Fruit fly (Drosophila melanogaster) whole organism, embryonic: ENCODE results near the gene CG12182.

Source experiments
- ATbp ChIP-seq: fragments of 200-800 bp; sonication (Bioruptor generic); optimal IDR thresholded peaks from 2 replicates; lab custom pipeline; 2017; ENCODE audit warnings: missing biosample characterization, mild to moderate bottlenecking, missing genetic modification characterization, missing genetic modification reagents
- Adf1 ChIP-seq: fragments of 200-800 bp; sonication (Bioruptor generic); IDR thresholded peaks from 2 replicates; pipeline ENCODE4 v1.3.6; 2022; ENCODE audit warnings: missing biosample characterization, missing genetic modification characterization
- Awh ChIP-seq: fragments of 200-800 bp; sonication (Bioruptor generic); IDR thresholded peaks from 2 replicates; pipeline ENCODE4, ENCODE4 v1.3.6; 2022; ENCODE audit warnings: missing biosample characterization, missing genetic modification characterization
- Bteb2 ChIP-seq: fragments of 200-800 bp; sonication (Bioruptor generic); optimal IDR thresholded peaks from 2 replicates; lab custom pipeline; 2016; ENCODE audit warnings: missing biosample characterization, missing genetic modification characterization
- CG10147 ChIP-seq: fragments of 200-800 bp; sonication (Bioruptor generic); optimal IDR thresholded peaks from 2 replicates; lab custom pipeline; 2019; ENCODE audit warnings: missing biosample characterization, mild to moderate bottlenecking, missing genetic modification characterization, moderate library complexity
- CG10209 ChIP-seq: fragments of 200-800 bp; sonication (Bioruptor generic); optimal IDR thresholded peaks from 3 replicates; lab custom pipeline; 2017; ENCODE audit warnings: missing biosample characterization, mild to moderate bottlenecking, missing genetic modification characterization, missing genetic modification reagents
- CG10462 ChIP-seq: fragments of 200-800 bp; sonication (Bioruptor generic); optimal IDR thresholded peaks from 2 replicates; lab custom pipeline; 2016; ENCODE audit warnings: missing biosample characterization, missing genetic modification characterization
- CG1233 ChIP-seq: fragments of 200-800 bp; sonication (Bioruptor generic); optimal IDR thresholded peaks from 4 replicates; lab custom pipeline; 2018; ENCODE audit warnings: missing biosample characterization, mild to moderate bottlenecking, missing genetic modification characterization
- CG13775 ChIP-seq: fragments of 200-800 bp; sonication (Bioruptor generic); optimal IDR thresholded peaks from 3 replicates; lab custom pipeline; 2017; ENCODE audit warnings: missing biosample characterization, mild to moderate bottlenecking, missing genetic modification characterization
- CG17568 ChIP-seq: fragments of 200-800 bp; sonication (Bioruptor generic); optimal IDR thresholded peaks from 2 replicates; lab custom pipeline; 2018; ENCODE audit warnings: missing biosample characterization, mild to moderate bottlenecking, missing genetic modification characterization, moderate library complexity
- CG17802 ChIP-seq: fragments of 200-800 bp; sonication (Bioruptor generic); optimal IDR thresholded peaks from 2 replicates; lab custom pipeline; 2018; ENCODE audit warnings: missing biosample characterization, mild to moderate bottlenecking, missing genetic modification characterization, moderate library complexity
- CG17829 ChIP-seq: fragments of 200-800 bp; optimal IDR thresholded peaks from 2 replicates; lab custom pipeline; 2019; ENCODE audit warnings: missing biosample characterization, mild to moderate bottlenecking, missing genetic modification characterization, moderate library complexity
- CG18011 ChIP-seq: fragments of 200-800 bp; sonication (Bioruptor generic); optimal IDR thresholded peaks from 2 replicates; lab custom pipeline; 2017; ENCODE audit warnings: missing biosample characterization, missing genetic modification characterization, mild to moderate bottlenecking, moderate library complexity, missing genotype
- CG2889 ChIP-seq: fragments of 200-800 bp; sonication (Bioruptor generic); IDR thresholded peaks from 3 replicates; pipeline ENCODE4 v1.3.6; 2022; ENCODE audit warnings: missing biosample characterization, missing genetic modification characterization
- CG32767 ChIP-seq: fragments of 200-800 bp; sonication (Bioruptor generic); IDR thresholded peaks from 2 replicates; pipeline ENCODE4 v1.3.6; 2022; ENCODE audit warnings: missing biosample characterization, missing genetic modification characterization
- CG33213 ChIP-seq: fragments of 200-800 bp; sonication (Bioruptor generic); optimal IDR thresholded peaks from 3 replicates; lab custom pipeline; 2016; ENCODE audit warnings: missing biosample characterization, missing genetic modification characterization
- CG3407 ChIP-seq: fragments of 200-800 bp; sonication (Bioruptor generic); optimal IDR thresholded peaks from 2 replicates; lab custom pipeline; 2018; ENCODE audit warnings: missing biosample characterization, mild to moderate bottlenecking, missing genetic modification characterization
- CG3726 ChIP-seq: fragments of 200-800 bp; sonication (Bioruptor generic); IDR thresholded peaks from 3 replicates; pipeline ENCODE4, ENCODE4 v1.3.6; 2022; ENCODE audit warnings: missing biosample characterization, missing genetic modification characterization
- CG4404 ChIP-seq: fragments of 200-800 bp; sonication (Bioruptor generic); IDR thresholded peaks from 2 replicates; pipeline ENCODE4 v1.3.6; 2022; ENCODE audit warnings: missing biosample characterization, missing genetic modification characterization
- CG6683 ChIP-seq: fragments of 200-800 bp; sonication (Bioruptor generic); optimal IDR thresholded peaks from 2 replicates; lab custom pipeline; 2017; ENCODE audit warnings: missing biosample characterization, mild to moderate bottlenecking, missing genetic modification characterization, missing genetic modification reagents
- CG6854 ChIP-seq: fragments of 200-800 bp; sonication (Bioruptor generic); optimal IDR thresholded peaks from 3 replicates; lab custom pipeline; 2017; ENCODE audit warnings: missing biosample characterization, mild to moderate bottlenecking, missing genetic modification characterization
- CG7372 ChIP-seq: fragments of 200-800 bp; sonication (Bioruptor generic); IDR thresholded peaks from 2 replicates; pipeline ENCODE4 v1.3.6; 2022; ENCODE audit warnings: missing biosample characterization, missing genetic modification characterization
- CG8924 ChIP-seq: fragments of 200-800 bp; optimal IDR thresholded peaks from 3 replicates; lab custom pipeline; 2019; ENCODE audit warnings: missing biosample characterization, mild to moderate bottlenecking, missing genetic modification characterization, moderate library complexity
- D19A ChIP-seq: fragments of 200-800 bp; optimal IDR thresholded peaks from 3 replicates; lab custom pipeline; 2019; ENCODE audit warnings: missing biosample characterization, mild to moderate bottlenecking, missing genetic modification characterization, moderate library complexity
- Dbx ChIP-seq: fragments of 200-800 bp; sonication (Bioruptor generic); IDR thresholded peaks from 3 replicates; pipeline ENCODE4 v1.3.6; 2022; ENCODE audit warnings: missing biosample characterization, missing genetic modification characterization
- Dp ChIP-seq: fragments of 200-800 bp; sonication (Bioruptor generic); optimal IDR thresholded peaks from 2 replicates; lab custom pipeline; 2018; ENCODE audit warnings: missing biosample characterization, mild to moderate bottlenecking, missing genetic modification characterization, moderate library complexity
- Dref ChIP-seq: fragments of 200-800 bp; sonication (Bioruptor generic); IDR thresholded peaks from 2 replicates; pipeline ENCODE4 v1.3.6; 2022; ENCODE audit warnings: missing biosample characterization, missing genetic modification characterization
- Gsc ChIP-seq: fragments of 200-800 bp; sonication (Bioruptor generic); IDR thresholded peaks from 2 replicates; pipeline ENCODE4 v1.3.6; 2022; ENCODE audit warnings: missing biosample characterization, missing genetic modification characterization
- Jarid2 ChIP-seq: fragments of 200-800 bp; sonication (Bioruptor generic); optimal IDR thresholded peaks from 3 replicates; lab custom pipeline; 2017; ENCODE audit warnings: mild to moderate bottlenecking, missing biosample characterization, missing genetic modification reagents, missing genetic modification characterization
- NFAT ChIP-seq: fragments of 200-800 bp; sonication (Bioruptor generic); IDR thresholded peaks from 2 replicates; pipeline ENCODE4 v1.3.6; 2022; ENCODE audit warnings: missing biosample characterization, missing genetic modification characterization
- Tbp ChIP-seq: fragments of >200 bp; optimal IDR thresholded peaks from 2 replicates; lab custom pipeline; 2018; ENCODE audit warnings: missing biosample characterization, missing genetic modification characterization
- Xbp1 ChIP-seq: fragments of 200-800 bp; sonication (Bioruptor generic); optimal IDR thresholded peaks from 3 replicates; lab custom pipeline; 2016; ENCODE audit warnings: missing biosample characterization, mild to moderate bottlenecking, missing genetic modification characterization
- ac ChIP-seq: fragments of 200-800 bp; sonication (Bioruptor generic); optimal IDR thresholded peaks from 3 replicates; lab custom pipeline; 2017; ENCODE audit warnings: missing biosample characterization, mild to moderate bottlenecking, missing genetic modification characterization
- amos ChIP-seq: fragments of 200-800 bp; sonication (Bioruptor generic); IDR thresholded peaks from 2 replicates; pipeline ENCODE4 v1.3.6; 2022; ENCODE audit warnings: missing biosample characterization, missing genetic modification characterization; ENCODE audit not compliant: partially characterized antibody
- br ChIP-seq: fragments of >200 bp; optimal IDR thresholded peaks from 2 replicates; lab custom pipeline; 2017
- crc ChIP-seq: fragments of 200-800 bp; sonication (Bioruptor generic); optimal IDR thresholded peaks from 2 replicates; lab custom pipeline; 2016; ENCODE audit warnings: missing biosample characterization, missing genetic modification characterization
- dmrt99B ChIP-seq: fragments of 200-800 bp; sonication (Bioruptor generic); optimal IDR thresholded peaks from 2 replicates; lab custom pipeline; 2018; ENCODE audit warnings: missing biosample characterization, mild to moderate bottlenecking, missing genetic modification characterization, moderate library complexity
- dpn ChIP-seq, 2 experiments: fragments of 200-800 bp; sonication (Bioruptor generic); optimal IDR thresholded peaks; 3 replicates each; lab custom pipeline; 2016; ENCODE audit warnings: missing biosample characterization in 2 of 2, missing genetic modification characterization in 2 of 2
- ham ChIP-seq: fragments of 200-800 bp; sonication (Bioruptor generic); IDR thresholded peaks from 2 replicates; pipeline ENCODE4 v1.3.6; 2022; ENCODE audit warnings: missing biosample characterization, missing genetic modification characterization
- lilli ChIP-seq: fragments of 200-800 bp; sonication (Bioruptor generic); optimal IDR thresholded peaks from 3 replicates; lab custom pipeline; 2016; ENCODE audit warnings: missing biosample characterization, missing genetic modification characterization
- otp ChIP-seq: fragments of 200-800 bp; sonication (Bioruptor generic); IDR thresholded peaks from 3 replicates; pipeline ENCODE4, ENCODE4 v1.3.6; 2022; ENCODE audit warnings: missing biosample characterization, missing genetic modification characterization
- phol ChIP-seq: fragments of 200-800 bp; sonication (Bioruptor generic); optimal IDR thresholded peaks from 3 replicates; lab custom pipeline; 2018; ENCODE audit warnings: missing biosample characterization, mild to moderate bottlenecking, missing genetic modification characterization, moderate library complexity
- pzg ChIP-seq: fragments of 200-800 bp; sonication (Bioruptor generic); optimal IDR thresholded peaks from 3 replicates; lab custom pipeline; 2018; ENCODE audit warnings: missing biosample characterization, mild to moderate bottlenecking, missing genetic modification characterization, moderate library complexity
- ro ChIP-seq: fragments of 200-800 bp; sonication (Bioruptor generic); IDR thresholded peaks from 2 replicates; pipeline ENCODE4 v1.3.6; 2022; ENCODE audit warnings: missing biosample characterization, missing genetic modification characterization
- salm ChIP-seq: fragments of 200-800 bp; sonication (Bioruptor generic); optimal IDR thresholded peaks from 2 replicates; lab custom pipeline; 2018; ENCODE audit warnings: missing biosample characterization, mild to moderate bottlenecking, missing genetic modification characterization
- schlank ChIP-seq: fragments of 200-800 bp; sonication (Bioruptor generic); optimal IDR thresholded peaks from 2 replicates; lab custom pipeline; 2018; ENCODE audit warnings: missing biosample characterization, mild to moderate bottlenecking, missing genetic modification characterization
- sima ChIP-seq: fragments of 200-800 bp; sonication (Bioruptor generic); optimal IDR thresholded peaks from 2 replicates; lab custom pipeline; 2016; ENCODE audit warnings: missing biosample characterization, missing genetic modification characterization
- sug ChIP-seq: fragments of 200-800 bp; optimal IDR thresholded peaks from 2 replicates; lab custom pipeline; 2019; ENCODE audit warnings: missing biosample characterization, mild to moderate bottlenecking, missing genetic modification characterization, moderate library complexity
- tgo ChIP-seq: fragments of 200-800 bp; sonication (Bioruptor generic); IDR thresholded peaks from 3 replicates; pipeline ENCODE4 v1.3.6; 2022; ENCODE audit warnings: missing biosample characterization, missing genetic modification characterization
- unc-4 ChIP-seq: fragments of 200-800 bp; sonication (Bioruptor generic); IDR thresholded peaks from 2 replicates; pipeline ENCODE4 v1.3.6; 2022; ENCODE audit warnings: missing biosample characterization, missing genetic modification characterization; ENCODE audit not compliant: partially characterized antibody

The CG12182 gene

dm6 chr3L:2584119-2584805 lies 15.1 kb downstream of the CG12182 start (continued):
- peak; percentile 78 for TF ChIP-seq CG1233 (GFP tag; lab: Kevin White, UChicago)
- peak; percentile 20 for TF ChIP-seq schlank (tag; lab: Kevin White, UChicago)
- TF ChIP-seq CG32767 (GFP tag; lab: Robert Waterston, UW): peak; percentile 83
- peak; percentile 57 for TF ChIP-seq CG33213 (GFP tag; lab: Kevin White, UChicago)
- TF ChIP-seq br (lab: Kevin White, UChicago): no peak
- peak; percentile 83 for TF ChIP-seq CG17829
- peak; percentile 76 for TF ChIP-seq CG10462 (GFP tag; lab: Kevin White, UChicago)
- peak; percentile 78 for TF ChIP-seq CG6683
- TF ChIP-seq CG13775 (GFP tag; lab: Kevin White, UChicago): peak; percentile 80
- TF ChIP-seq ATbp: peak; percentile 86
- TF ChIP-seq tgo (GFP tag; lab: Robert Waterston, UW): peak; percentile 77; the same call in 2 of the 3 replicates
- TF ChIP-seq CG8924 (tag; lab: Kevin White, UChicago): peak; percentile 90
- TF ChIP-seq CG10209 (GFP tag; lab: Kevin White, UChicago): peak; percentile 89
- TF ChIP-seq CG18011 (GFP tag; lab: Kevin White, UChicago): peak; percentile 70
- peak; percentile 29; the same call in 1 of the 2 replicates for TF ChIP-seq amos
- TF ChIP-seq Dp (GFP tag; lab: Kevin White, UChicago): no peak
- TF ChIP-seq D19A (tag; lab: Kevin White, UChicago): peak; percentile 42
- peak; percentile 55 for TF ChIP-seq Gsc (GFP tag; lab: Robert Waterston, UW)
- no peak for TF ChIP-seq CG3726 (GFP tag; lab: Robert Waterston, UW)
- peak; percentile 76 to 80 for TF ChIP-seq dpn (GFP tag; optimal IDR thresholded peaks at IDR 0.05; lab: Kevin White, UChicago)
- peak; percentile 66 for TF ChIP-seq crc (GFP tag; lab: Kevin White, UChicago)
- peak; percentile 87 for TF ChIP-seq phol (tag; lab: Kevin White, UChicago)
- TF ChIP-seq Awh (GFP tag; lab: Robert Waterston, UW): 0 out of 2 replicates have a peak, but pooled peaks have one; percentile 44
- TF ChIP-seq otp (GFP tag; lab: Robert Waterston, UW): no peak
- TF ChIP-seq CG6854: peak; percentile 50
- TF ChIP-seq dmrt99B (tag; lab: Kevin White, UChicago): peak; percentile 92
- TF ChIP-seq CG3407 (GFP tag; lab: Kevin White, UChicago): peak; percentile 56
- no peak for TF ChIP-seq sima (GFP tag; lab: Kevin White, UChicago)
- TF ChIP-seq ac (GFP tag; lab: Kevin White, UChicago): peak; percentile 38
- no peak for TF ChIP-seq Dbx (GFP tag; lab: Robert Waterston, UW)
- peak; percentile 68 for TF ChIP-seq salm (tag; lab: Kevin White, UChicago)
- no peak for TF ChIP-seq NFAT (GFP tag; lab: Robert Waterston, UW)
- peak; percentile 35 for TF ChIP-seq CG4404
- TF ChIP-seq CG17568 (GFP tag; lab: Kevin White, UChicago): peak; percentile 82
- peak; percentile 83 for TF ChIP-seq CG10147 (GFP tag; lab: Kevin White, UChicago)
- peak; percentile 63 for TF ChIP-seq Bteb2 (GFP tag; lab: Kevin White, UChicago)
- TF ChIP-seq sug (tag; lab: Kevin White, UChicago): peak; percentile 62
- TF ChIP-seq unc-4 (GFP tag; lab: Robert Waterston, UW): peak; percentile 30
- TF ChIP-seq Tbp (GFP tag; lab: Kevin White, UChicago): no peak
- peak; percentile 81 for TF ChIP-seq Xbp1 (GFP tag; lab: Kevin White, UChicago)
- TF ChIP-seq CG17802 (tag; lab: Kevin White, UChicago): peak; percentile 15
- peak; percentile 48 for TF ChIP-seq Adf1 (GFP tag; lab: Robert Waterston, UW)
- 0 out of 2 replicates have a peak, but pooled peaks have one; percentile 30 for TF ChIP-seq ro (GFP tag; lab: Robert Waterston, UW)
- TF ChIP-seq CG2889 (GFP tag; lab: Robert Waterston, UW): peak; percentile 61; the same call in 2 of the 3 replicates
- peak; percentile 74 for TF ChIP-seq Jarid2 (GFP tag; lab: Kevin White, UChicago)
- peak; percentile 70 for TF ChIP-seq lilli
- TF ChIP-seq pzg (GFP tag; lab: Kevin White, UChicago): peak; percentile 7
- no peak for TF ChIP-seq ham
- no peak for TF ChIP-seq Dref
- peak; percentile 64; the same call in 1 of the 2 replicates for TF ChIP-seq CG7372 (GFP tag; lab: Robert Waterston, UW)
